Worm (Caenorhabditis elegans): ENCODE data around the gene K09E2.2.

Gene K09E2.2

DNA sequence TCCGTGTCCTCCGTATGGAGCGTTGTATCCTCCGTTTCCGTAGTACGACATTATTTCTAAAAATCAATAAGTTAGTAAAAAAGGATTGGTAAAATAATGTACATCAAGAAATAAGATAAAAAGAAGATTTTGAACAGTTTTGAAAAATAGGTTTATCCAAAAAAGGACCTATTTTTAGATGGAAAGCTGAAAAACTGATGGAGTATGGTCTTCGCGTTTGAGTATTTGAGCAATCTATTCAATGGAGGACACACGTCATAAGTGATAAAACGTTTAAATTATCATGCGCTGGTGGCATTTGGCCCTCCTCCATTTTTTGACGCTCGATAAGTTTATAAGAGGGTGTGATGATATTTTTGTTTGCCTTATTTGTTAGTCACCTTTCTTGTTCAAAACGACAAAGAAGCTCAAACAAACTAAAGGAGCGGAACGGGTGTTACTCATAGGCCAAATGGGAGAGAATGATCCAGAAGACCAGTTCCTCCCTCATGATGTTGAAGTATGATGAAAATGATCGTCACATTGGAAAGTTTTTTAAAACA lies 41.0 kb downstream of the K09E2.2 start, which contains the start of gene F53A9.6:
TSS of gene F53A9.6 (minus strand) at position 51 of the 542 bp plus-strand sequence.
- TF ChIP-seq tbx-11 (GFP tag; IDR thresholded peaks at IDR 0.05) = no peak
- no peak for TF ChIP-seq hmbx-1 (tag; optimal IDR thresholded peaks at IDR 0.05)
- no peak for TF ChIP-seq ceh-36 (tag; optimal IDR thresholded peaks at IDR 0.05)
- TF ChIP-seq aly-1 (tag; optimal IDR thresholded peaks at IDR 0.05) = no peak
- no peak for TF ChIP-seq B0310.2 (tag; optimal IDR thresholded peaks at IDR 0.05)
- TF ChIP-seq hmg-4 (GFP tag; optimal IDR thresholded peaks at IDR 0.05) = no peak
- no peak for TF ChIP-seq flt-1 (GFP tag; IDR thresholded peaks at IDR 0.05)
- TF ChIP-seq ceh-13 (GFP tag; optimal IDR thresholded peaks at IDR 0.05) = no peak
- no peak for TF ChIP-seq ama-1 (optimal IDR thresholded peaks at IDR 0.05)
- no peak for TF ChIP-seq scrt-1 (GFP tag; IDR thresholded peaks at IDR 0.05)
- TF ChIP-seq tra-4 (tag; optimal IDR thresholded peaks at IDR 0.05) = no peak
- no peak for TF ChIP-seq pes-1 (GFP tag; IDR thresholded peaks at IDR 0.05)
- TF ChIP-seq sea-1 (GFP tag; conservative IDR thresholded peaks at IDR 0.05) = no peak
- no peak for TF ChIP-seq tbx-37 (GFP tag; conservative IDR thresholded peaks at IDR 0.05)
- no peak for TF ChIP-seq ets-7 (tag; optimal IDR thresholded peaks at IDR 0.05)
- TF ChIP-seq hnd-1 (tag; optimal IDR thresholded peaks at IDR 0.05) = no peak

DNA sequence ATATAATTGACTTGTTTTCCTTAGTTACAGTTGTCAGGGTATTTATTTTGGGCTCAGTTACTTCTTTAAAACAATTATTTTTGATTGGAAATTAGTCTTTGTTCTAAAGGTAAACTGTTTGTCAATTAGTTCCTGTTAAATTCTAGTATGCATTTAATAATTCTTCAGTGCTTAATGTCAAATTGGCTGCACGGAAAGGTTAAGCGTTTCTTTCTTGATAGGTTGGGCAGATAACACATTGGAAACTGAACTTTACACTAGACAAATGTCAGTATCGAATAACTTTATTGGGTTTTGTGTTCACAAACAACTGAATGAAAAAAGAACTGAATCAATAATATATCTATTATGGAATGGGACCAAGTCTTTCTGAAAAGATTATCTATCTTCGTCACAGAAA lies 42.0 kb downstream of the K09E2.2 start:
- TF ChIP-seq tra-4 (tag; optimal IDR thresholded peaks at IDR 0.05) (no peak), ets-7 (tag; optimal IDR thresholded peaks at IDR 0.05) (no peak), tbx-11 (GFP tag; IDR thresholded peaks at IDR 0.05) (no peak), sea-1 (GFP tag; conservative IDR thresholded peaks at IDR 0.05) (no peak), ceh-13 (GFP tag; optimal IDR thresholded peaks at IDR 0.05) (no peak), pes-1 (GFP tag; IDR thresholded peaks at IDR 0.05) (no peak), hnd-1 (tag; optimal IDR thresholded peaks at IDR 0.05) (no peak), scrt-1 (GFP tag; IDR thresholded peaks at IDR 0.05) (no peak), F13C5.2 (tag; optimal IDR thresholded peaks at IDR 0.05) (no peak), hmg-4 (GFP tag; optimal IDR thresholded peaks at IDR 0.05) (no peak), ceh-36 (tag; optimal IDR thresholded peaks at IDR 0.05) (no peak), B0310.2 (tag; optimal IDR thresholded peaks at IDR 0.05) (no peak), tbx-37 (GFP tag; conservative IDR thresholded peaks at IDR 0.05) (no peak)

DNA sequence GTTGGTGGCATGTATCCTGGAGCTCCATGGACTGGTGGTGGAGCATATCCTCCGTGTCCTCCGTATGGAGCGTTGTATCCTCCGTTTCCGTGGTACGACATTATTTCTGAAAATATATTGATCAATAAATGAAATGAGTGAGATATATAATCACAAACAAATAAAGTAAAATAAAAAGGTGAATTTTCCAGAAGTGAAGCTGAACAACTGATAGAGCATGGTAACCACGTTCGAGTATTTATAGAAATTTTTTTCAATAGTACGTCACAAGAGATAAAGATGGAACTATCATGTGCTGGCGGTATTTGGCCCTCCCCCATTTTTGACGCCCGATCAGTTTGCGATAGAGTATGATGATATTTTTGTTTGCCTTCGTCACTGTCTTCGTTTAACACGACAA lies 44.0 kb downstream of the K09E2.2 start, which contains the start of gene F53A9.7:
TSS of gene F53A9.7 (minus strand) at position 101 of the 400 bp plus-strand sequence.
- TF ChIP-seq hnd-1 (tag; optimal IDR thresholded peaks at IDR 0.05) (no peak), tbx-37 (GFP tag; conservative IDR thresholded peaks at IDR 0.05) (no peak), tra-4 (tag; optimal IDR thresholded peaks at IDR 0.05) (no peak), hmbx-1 (tag; optimal IDR thresholded peaks at IDR 0.05) (no peak), F13C5.2 (tag; optimal IDR thresholded peaks at IDR 0.05) (no peak), aly-1 (tag; optimal IDR thresholded peaks at IDR 0.05) (no peak), flt-1 (GFP tag; IDR thresholded peaks at IDR 0.05) (no peak), B0310.2 (tag; optimal IDR thresholded peaks at IDR 0.05) (no peak), sea-1 (GFP tag; conservative IDR thresholded peaks at IDR 0.05) (no peak), pes-1 (GFP tag; IDR thresholded peaks at IDR 0.05) (no peak), tbx-11 (GFP tag; IDR thresholded peaks at IDR 0.05) (no peak), hmg-4 (GFP tag; optimal IDR thresholded peaks at IDR 0.05) (no peak), ets-7 (tag; optimal IDR thresholded peaks at IDR 0.05) (no peak), ama-1 (optimal IDR thresholded peaks at IDR 0.05) (no peak)

DNA sequence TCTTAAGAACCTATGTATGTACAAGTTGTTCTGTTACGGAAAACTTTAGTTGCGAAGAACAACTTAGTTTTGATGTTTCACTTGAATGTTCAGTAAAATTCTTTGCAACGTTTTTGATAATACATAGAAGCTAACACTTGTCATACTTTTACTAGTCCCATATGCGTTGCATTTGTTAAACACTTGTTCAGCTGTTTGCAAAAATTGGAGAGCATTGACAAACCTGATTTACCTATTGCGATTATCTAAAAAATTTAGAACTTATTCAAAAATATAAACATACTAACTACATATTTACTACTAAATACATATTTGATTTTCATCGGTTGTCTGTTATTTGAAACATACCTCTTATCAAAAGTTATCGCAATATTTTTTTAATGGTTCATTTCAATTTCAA lies 45.3 kb downstream of the K09E2.2 start:
- TF ChIP-seq ceh-13 (GFP tag; optimal IDR thresholded peaks at IDR 0.05) = no peak
- no peak for TF ChIP-seq sea-1 (GFP tag; conservative IDR thresholded peaks at IDR 0.05)
- TF ChIP-seq tbx-11 (GFP tag; IDR thresholded peaks at IDR 0.05) = no peak
- no peak for TF ChIP-seq tra-4 (tag; optimal IDR thresholded peaks at IDR 0.05)
- TF ChIP-seq B0310.2 (tag; optimal IDR thresholded peaks at IDR 0.05) = no peak
- no peak for TF ChIP-seq F13C5.2 (tag; optimal IDR thresholded peaks at IDR 0.05)
- no peak for TF ChIP-seq hmbx-1 (tag; optimal IDR thresholded peaks at IDR 0.05)
- TF ChIP-seq aly-1 (tag; optimal IDR thresholded peaks at IDR 0.05) = no peak
- no peak for TF ChIP-seq ets-7 (tag; optimal IDR thresholded peaks at IDR 0.05)
- no peak for TF ChIP-seq hnd-1 (tag; optimal IDR thresholded peaks at IDR 0.05)

DNA sequence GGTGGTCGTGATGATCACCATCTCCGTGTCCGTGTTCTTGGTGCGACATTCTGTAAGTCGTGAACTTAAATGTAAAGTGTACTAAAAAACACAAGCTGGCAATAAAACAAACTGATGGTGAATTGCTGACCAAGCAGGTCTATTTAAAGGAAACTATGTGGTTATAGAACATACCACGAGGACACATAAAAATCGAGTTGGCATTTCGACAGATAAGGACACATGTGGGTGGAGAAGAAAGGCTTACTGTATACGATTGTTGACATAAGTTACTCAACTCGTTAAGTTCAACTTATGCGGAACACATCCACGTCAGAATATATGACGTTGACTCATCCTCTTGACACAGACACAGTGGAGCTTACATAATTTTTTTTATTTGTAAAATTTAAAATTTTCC lies 46.0 kb downstream of the K09E2.2 start, which contains the start of gene F53A9.8:
TSS of gene F53A9.8 (minus strand) at position 49 of the 400 bp plus-strand sequence.
- TF ChIP-seq hmg-4 (GFP tag; optimal IDR thresholded peaks at IDR 0.05) = no peak
- no peak for TF ChIP-seq F13C5.2 (tag; optimal IDR thresholded peaks at IDR 0.05)
- TF ChIP-seq B0310.2 (tag; optimal IDR thresholded peaks at IDR 0.05) = no peak
- no peak for TF ChIP-seq tbx-11 (GFP tag; IDR thresholded peaks at IDR 0.05)
- no peak for TF ChIP-seq tra-4 (tag; optimal IDR thresholded peaks at IDR 0.05)
- no peak for TF ChIP-seq ets-7 (tag; optimal IDR thresholded peaks at IDR 0.05)
- TF ChIP-seq scrt-1 (GFP tag; IDR thresholded peaks at IDR 0.05) = no peak
- no peak for TF ChIP-seq tbx-37 (GFP tag; conservative IDR thresholded peaks at IDR 0.05)

DNA sequence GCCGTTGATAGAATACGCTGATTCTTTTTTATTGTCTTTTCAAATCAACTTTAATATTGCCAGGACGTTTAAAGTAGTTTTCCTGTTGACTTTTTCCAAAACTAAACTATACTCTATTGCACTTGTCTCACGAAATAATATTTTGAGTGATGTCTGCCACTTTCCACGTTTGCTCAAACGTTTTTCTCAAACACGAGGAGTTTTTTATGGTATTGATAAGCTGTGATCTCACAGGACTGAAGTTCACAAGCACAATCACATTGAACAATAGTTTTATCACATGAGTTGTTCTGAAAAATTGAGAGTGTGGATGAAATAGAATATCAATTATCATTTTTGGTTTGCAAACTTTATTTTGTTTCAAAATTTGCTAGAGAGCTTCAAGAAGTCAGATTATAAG lies 47.0 kb downstream of the K09E2.2 start:
- TF ChIP-seq tbx-11 (GFP tag; IDR thresholded peaks at IDR 0.05) = no peak
- TF ChIP-seq ama-1 (optimal IDR thresholded peaks at IDR 0.05) = no peak
- TF ChIP-seq pes-1 (GFP tag; IDR thresholded peaks at IDR 0.05) = no peak
- TF ChIP-seq ets-7 (tag; optimal IDR thresholded peaks at IDR 0.05) = no peak
- TF ChIP-seq tbx-37 (GFP tag; conservative IDR thresholded peaks at IDR 0.05) = no peak
- TF ChIP-seq flt-1 (GFP tag; IDR thresholded peaks at IDR 0.05) = no peak
- TF ChIP-seq ceh-36 (tag; optimal IDR thresholded peaks at IDR 0.05) = no peak
- TF ChIP-seq scrt-1 (GFP tag; IDR thresholded peaks at IDR 0.05) = no peak
- TF ChIP-seq ceh-13 (GFP tag; optimal IDR thresholded peaks at IDR 0.05) = no peak
- TF ChIP-seq aly-1 (tag; optimal IDR thresholded peaks at IDR 0.05) = no peak
- no peak for TF ChIP-seq hmbx-1 (tag; optimal IDR thresholded peaks at IDR 0.05)
- no peak for TF ChIP-seq hmg-4 (GFP tag; optimal IDR thresholded peaks at IDR 0.05)
- no peak for TF ChIP-seq hnd-1 (tag; optimal IDR thresholded peaks at IDR 0.05)
- TF ChIP-seq tra-4 (tag; optimal IDR thresholded peaks at IDR 0.05) = no peak
- TF ChIP-seq sea-1 (GFP tag; conservative IDR thresholded peaks at IDR 0.05) = no peak

DNA sequence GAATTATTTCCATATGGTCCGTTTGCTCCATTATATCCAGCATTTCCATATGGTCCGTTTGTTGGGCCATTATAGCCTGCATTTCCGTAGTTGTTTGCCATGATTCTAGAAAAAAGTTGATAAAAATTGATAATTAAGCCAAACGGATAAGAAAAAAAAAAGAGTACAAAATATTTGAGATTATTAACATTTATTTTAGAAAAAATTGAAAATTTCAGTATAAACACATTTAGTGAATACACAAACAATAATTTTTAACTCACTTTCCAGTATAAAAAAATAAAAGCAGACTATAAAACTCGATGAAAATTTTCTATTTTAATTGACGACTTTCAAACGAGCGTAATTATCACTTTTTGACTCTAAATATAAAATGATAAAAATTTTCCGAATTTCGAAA lies 47.8 kb downstream of the K09E2.2 start, which contains the start of gene F53A9.9:
TSS of gene F53A9.9 (minus strand) at position 101 of the 400 bp plus-strand sequence.
- TF ChIP-seq pes-1 (GFP tag; IDR thresholded peaks at IDR 0.05) (no peak), hmbx-1 (tag; optimal IDR thresholded peaks at IDR 0.05) (no peak)
